Worm (Caenorhabditis elegans) whole organism, early embryonic: ENCODE data around the gene ugt-50.

Experiments
- B0310.2 ChIP-seq: sonication (generic microtip); optimal IDR thresholded peaks from 2 replicates; lab custom pipeline; 2016; ENCODE audit warnings: mild to moderate bottlenecking, missing genetic modification characterization, missing compliant biosample characterization
- ama-1 ChIP-seq: fragments of 150-350 bp; optimal IDR thresholded peaks from 2 replicates; lab custom pipeline; 2014
- ets-7 ChIP-seq: sonication (generic microtip); optimal IDR thresholded peaks from 2 replicates; lab custom pipeline; 2016; ENCODE audit warnings: missing genotype, missing genetic modification characterization, missing compliant biosample characterization
- flt-1 ChIP-seq: fragments of 200-800 bp; sonication (Bioruptor generic); IDR thresholded peaks from 2 replicates; pipeline ENCODE4 v1.3.6; 2022; ENCODE audit warnings: missing genetic modification characterization, missing compliant biosample characterization
- pes-1 ChIP-seq: fragments of 200-800 bp; sonication (Bioruptor generic); IDR thresholded peaks from 2 replicates; pipeline ENCODE4 v1.3.6; 2022; ENCODE audit warnings: missing genetic modification reagents, missing genetic modification characterization, missing compliant biosample characterization
- sea-1 ChIP-seq: fragments of 200-800 bp; sonication (Bioruptor generic); conservative IDR thresholded peaks from 2 replicates; pipeline ENCODE4 v1.3.6; 2022; ENCODE audit warnings: missing genetic modification characterization, missing compliant biosample characterization
- tbx-11 ChIP-seq: fragments of 200-800 bp; sonication (Bioruptor generic); IDR thresholded peaks from 2 replicates; pipeline ENCODE4 v1.3.6; 2022; ENCODE audit warnings: missing genetic modification characterization, missing compliant biosample characterization
- tra-4 ChIP-seq: sonication (generic microtip); optimal IDR thresholded peaks from 2 replicates; lab custom pipeline; 2017; ENCODE audit warnings: missing genetic modification characterization, missing compliant biosample characterization

- TF ChIP-seq B0310.2 (tag; lab: Kevin White, UChicago), result no peak
- TF ChIP-seq sea-1 (GFP tag; lab: Robert Waterston, UW), result no peak
- no peak for TF ChIP-seq ets-7 (tag; lab: Kevin White, UChicago)
- TF ChIP-seq pes-1 (GFP tag; lab: Robert Waterston, UW), result no peak
- TF ChIP-seq ama-1 (lab: Kevin White, UChicago), result no peak
- TF ChIP-seq flt-1 (GFP tag; lab: Robert Waterston, UW), result no peak
- no peak for TF ChIP-seq tra-4 (tag; lab: Kevin White, UChicago)
- no peak for TF ChIP-seq tbx-11
These were observed 22.4 kb upstream of the ugt-50 start for ce11 chrX:12668941-12669501.
